Worm (Caenorhabditis elegans): ENCODE results near the gene ugt-20.

DNA sequence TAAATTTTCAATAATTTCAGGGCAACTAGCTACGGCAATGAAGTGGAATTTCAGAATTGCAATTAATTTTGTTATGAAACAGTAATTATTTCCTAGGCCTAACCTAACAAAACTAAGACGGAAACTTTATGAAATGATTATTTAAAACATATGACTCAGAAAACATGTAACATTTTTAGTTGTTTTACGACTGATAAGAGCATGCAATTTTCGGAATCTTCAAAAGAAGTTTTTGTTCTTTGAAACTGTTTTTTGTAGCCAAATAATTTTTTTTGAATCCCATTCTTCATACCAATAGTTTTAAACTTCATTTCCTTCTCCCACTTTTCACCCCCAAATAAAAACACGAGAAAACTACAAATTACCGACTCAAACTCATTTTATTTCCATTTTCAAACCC is 34.3 kb downstream of the ugt-20 start:
- TF ChIP-seq mes-2 (tag; optimal IDR thresholded peaks at IDR 0.05; ENCODE audit: poor library complexity, severe bottlenecking) (no peak), aly-2 (tag; optimal IDR thresholded peaks at IDR 0.05) (no peak), nhr-77 (tag; optimal IDR thresholded peaks at IDR 0.05) (no peak)

All from whole organism, L4 larva.